Fruit fly (Drosophila melanogaster): Measurements from ENCODE around the gene CG42779.
A peak's percentile ranks its signal among the peaks of the same experiment; 100 is the strongest.

Gene CG42779

dm6 chr3R:17072526-17073114 is 48.8 kb upstream of the CG42779 start, which contains the start of the genes Ns1 and mRpS11 (continued):
- TF ChIP-seq mld (GFP tag; IDR thresholded peaks at IDR 0.05; ENCODE audit: partially characterized antibody) (no peak), hth (optimal IDR thresholded peaks at IDR 0.05) (no peak), sqz (GFP tag; optimal IDR thresholded peaks at IDR 0.05) (no peak), CG9727 (GFP tag; optimal IDR thresholded peaks at IDR 0.05) (no peak), Sry-δ (GFP tag; optimal IDR thresholded peaks at IDR 0.05) (peak; percentile 11), CG12744 (GFP tag; optimal IDR thresholded peaks at IDR 0.05) (no peak), stc (GFP tag; IDR thresholded peaks at IDR 0.05) (no peak), CG8281 (tag; optimal IDR thresholded peaks at IDR 0.05) (no peak), CG18262 (tag; optimal IDR thresholded peaks at IDR 0.05) (peak; percentile 13), H2.0 (GFP tag; IDR thresholded peaks at IDR 0.05) (no peak), jumu (GFP tag; optimal IDR thresholded peaks at IDR 0.05) (peak; percentile 60), C15 (GFP tag; IDR thresholded peaks at IDR 0.05) (no peak), lov (optimal IDR thresholded peaks at IDR 0.05) (no peak), lov (GFP tag; IDR thresholded peaks at IDR 0.05) (0 out of 3 replicates have a peak, but pooled peaks have one; percentile 8), Myb (GFP tag; optimal IDR thresholded peaks at IDR 0.05) (peak; percentile 50), Lpt (GFP tag; optimal IDR thresholded peaks at IDR 0.05) (no peak), CG1832 (GFP tag; optimal IDR thresholded peaks at IDR 0.05) (no peak), nom (GFP tag; optimal IDR thresholded peaks at IDR 0.05) (peak; percentile 40), cwo (GFP tag; optimal IDR thresholded peaks at IDR 0.05) (peak; percentile 85), CG6683 (GFP tag; optimal IDR thresholded peaks at IDR 0.05) (peak; percentile 1), dimm (GFP tag; IDR thresholded peaks at IDR 0.05) (no peak), Gug (GFP tag; IDR thresholded peaks at IDR 0.05) (no peak; the same call in 3 of the 4 replicates), Trl (optimal IDR thresholded peaks at IDR 0.05) (no peak), Trl (GFP tag; optimal IDR thresholded peaks at IDR 0.05) (peak; percentile 39), CG17361 (GFP tag; IDR thresholded peaks at IDR 0.05) (0 out of 3 replicates have a peak, but pooled peaks have one; percentile 35), Atf3 (GFP tag; optimal IDR thresholded peaks at IDR 0.05) (no peak), Med (GFP tag) (peak; percentile 94), CG12104 (GFP tag; optimal IDR thresholded peaks at IDR 0.05) (peak; percentile 49), CG11723 (GFP tag; optimal IDR thresholded peaks at IDR 0.05) (no peak), CG11696 (GFP tag; IDR thresholded peaks at IDR 0.05) (no peak), D (optimal IDR thresholded peaks at IDR 0.05) (no peak), D (GFP tag; optimal IDR thresholded peaks at IDR 0.05) (no peak), br (optimal IDR thresholded peaks at IDR 0.05) (no peak), CG2199 (GFP tag; IDR thresholded peaks at IDR 0.05) (peak; percentile 68; the same call in 1 of the 3 replicates), CG7745 (tag; optimal IDR thresholded peaks at IDR 0.05) (no peak), CrebB (tag; optimal IDR thresholded peaks at IDR 0.05) (no peak), CoRest (tag; optimal IDR thresholded peaks at IDR 0.05) (no peak), slbo (GFP tag; IDR thresholded peaks at IDR 0.05) (peak; percentile 58), CG31224 (GFP tag; IDR thresholded peaks at IDR 0.05) (no peak), CG7372 (GFP tag; IDR thresholded peaks at IDR 0.05) (no peak), vfl (GFP tag; optimal IDR thresholded peaks at IDR 0.05) (peak; percentile 22), Rfx (GFP tag; IDR thresholded peaks at IDR 0.05) (peak; percentile 65), Ets65A (GFP tag) (peak; percentile 94), CG14014 (GFP tag; IDR thresholded peaks at IDR 0.05) (no peak), ems (GFP tag; optimal IDR thresholded peaks at IDR 0.05) (no peak), CG32767 (GFP tag; IDR thresholded peaks at IDR 0.05) (no peak), emc (GFP tag; optimal IDR thresholded peaks at IDR 0.05) (no peak), crol (GFP tag; IDR thresholded peaks at IDR 0.05) (no peak), Fer2 (tag; optimal IDR thresholded peaks at IDR 0.05) (no peak), CTCF (GFP tag; optimal IDR thresholded peaks at IDR 0.05) (peak; percentile 13), inv (GFP tag; IDR thresholded peaks at IDR 0.05; ENCODE audit: partially characterized antibody) (no peak), shn (GFP tag; optimal IDR thresholded peaks at IDR 0.05) (peak; percentile 30), cas (GFP tag; IDR thresholded peaks at IDR 0.05) (no peak), CG6689 (GFP tag; IDR thresholded peaks at IDR 0.05) (no peak)

All from whole organism, embryonic.